Worm (Caenorhabditis elegans) whole organism, midembryonic: ENCODE results near the gene C30E1.4.

Experiments
- T22C8.4 ChIP-seq: fragments of 200-800 bp; sonication (Bioruptor generic); IDR thresholded peaks from 2 replicates; pipeline ENCODE4 v1.3.6; 2022; ENCODE audit warnings: missing genetic modification characterization, missing compliant biosample characterization
- cog-1 ChIP-seq: sonication (generic microtip); optimal IDR thresholded peaks from 2 replicates; lab custom pipeline; 2016; ENCODE audit warnings: missing genetic modification characterization, missing compliant biosample characterization
- flt-1 ChIP-seq: fragments of 200-800 bp; sonication (Bioruptor generic); IDR thresholded peaks from 2 replicates; pipeline ENCODE4 v1.3.6; 2022; ENCODE audit warnings: missing genetic modification characterization, missing compliant biosample characterization
- klf-2 ChIP-seq: fragments of 200-800 bp; sonication (Bioruptor generic); conservative IDR thresholded peaks from 2 replicates; pipeline ENCODE4 v1.3.6; 2022; ENCODE audit warnings: missing genetic modification reagents, missing genetic modification characterization, missing compliant biosample characterization
- med-1 ChIP-seq: sonication (generic microtip); optimal IDR thresholded peaks from 2 replicates; lab custom pipeline; 2017; ENCODE audit warnings: missing genetic modification characterization, mild to moderate bottlenecking, missing compliant biosample characterization, antibody characterized with exemption, missing genetic modification reagents; ENCODE audit not compliant: insufficient read depth
- ref-1 ChIP-seq: fragments of 200-800 bp; sonication (Bioruptor generic); conservative IDR thresholded peaks from 2 replicates; pipeline ENCODE4 v1.3.6; 2022; ENCODE audit warnings: missing genetic modification reagents, missing genetic modification characterization, missing compliant biosample characterization
- tab-1 ChIP-seq: fragments of 200-800 bp; sonication (Bioruptor generic); IDR thresholded peaks from 2 replicates; pipeline ENCODE4 v1.3.6; 2022; ENCODE audit warnings: missing genetic modification characterization, missing compliant biosample characterization
- ztf-23 ChIP-seq: fragments of 200-800 bp; sonication (Bioruptor generic); IDR thresholded peaks from 2 replicates; pipeline ENCODE4 v1.3.6; 2022; ENCODE audit warnings: missing genetic modification reagents, missing genetic modification characterization, missing compliant biosample characterization
- ztf-29 ChIP-seq: fragments of 200-800 bp; sonication (Bioruptor generic); IDR thresholded peaks from 2 replicates; pipeline ENCODE4 v1.3.6; 2022; ENCODE audit warnings: missing genetic modification reagents, missing genetic modification characterization, missing compliant biosample characterization

C30E1.4 gene

DNA sequence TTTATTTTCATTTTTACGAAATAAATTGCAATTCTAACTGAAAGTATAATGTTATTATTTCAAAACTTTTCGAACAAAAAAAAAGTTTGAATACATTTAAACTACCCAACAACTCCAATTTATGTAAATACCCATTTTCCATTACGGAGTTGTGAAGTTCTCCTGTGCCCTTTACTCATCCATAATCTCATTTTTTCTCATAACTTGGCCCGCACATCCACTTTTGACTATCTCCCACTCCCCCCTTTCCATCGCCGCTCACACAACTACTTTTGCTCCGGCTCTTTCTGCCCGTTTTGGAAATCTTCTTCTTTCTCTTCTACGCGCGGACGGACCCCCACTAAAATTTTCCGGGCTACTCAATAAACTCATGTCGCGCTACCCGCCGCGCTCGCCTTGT, 38.9 kb downstream of the C30E1.4 start:
- TF ChIP-seq ref-1 (GFP tag; lab: Robert Waterston, UW) (no peak), ztf-29 (GFP tag; lab: Robert Waterston, UW) (no peak)

DNA sequence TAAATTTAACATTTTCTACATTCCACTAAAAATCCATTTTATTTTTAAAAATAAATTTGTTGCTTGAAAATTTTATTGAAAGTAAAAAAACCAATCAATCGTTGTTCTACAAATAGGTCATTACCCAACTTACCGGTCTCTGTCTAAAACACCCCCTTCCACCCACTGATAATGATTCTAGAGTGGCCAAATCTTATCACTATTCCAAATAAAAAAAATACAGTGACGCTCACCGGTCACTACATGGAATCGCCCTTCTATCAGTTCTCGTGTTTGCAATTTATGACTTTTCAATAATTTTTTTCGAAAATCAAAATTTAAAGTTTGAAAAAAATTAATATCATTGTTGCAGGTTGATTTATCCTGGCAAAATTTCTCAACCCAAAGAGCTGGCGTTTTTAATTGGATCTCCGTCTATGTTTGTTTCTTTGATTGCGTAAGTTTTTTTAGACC, 39.8 kb downstream of the C30E1.4 start, which contains the start of the genes F52G3.1 and F52G3.7:
TSS of gene F52G3.1 (plus strand) at position 353 of the 453 bp plus-strand sequence.
TSS of gene F52G3.7 (plus strand) at position 403 of the 453 bp plus-strand sequence.
- TF ChIP-seq T22C8.4 (GFP tag; lab: Robert Waterston, UW) (no peak), tab-1 (no peak), ref-1 (GFP tag; lab: Robert Waterston, UW) (no peak), flt-1 (no peak), klf-2 (GFP tag; lab: Robert Waterston, UW) (no peak), ztf-29 (GFP tag; lab: Robert Waterston, UW) (no peak)

DNA sequence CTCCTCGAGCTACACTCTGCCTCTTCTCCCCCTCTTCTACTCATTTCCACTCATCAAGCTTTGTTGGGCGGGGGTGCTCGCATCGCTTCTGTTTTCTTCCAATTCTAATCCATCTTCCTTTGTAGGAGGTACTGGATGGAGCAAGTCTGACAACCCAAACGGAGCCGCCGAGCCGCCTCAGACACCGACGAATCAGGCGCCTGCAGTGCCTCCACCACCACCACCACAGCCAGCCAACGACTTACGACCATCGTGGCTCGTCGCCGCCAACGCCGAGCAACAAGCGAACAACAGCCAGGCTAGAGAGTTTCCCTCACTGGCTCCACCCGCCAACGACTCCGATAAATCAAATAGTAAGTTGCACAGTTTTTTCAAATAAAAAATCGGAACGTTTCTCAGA, 42.2 kb downstream of the C30E1.4 start:
- TF ChIP-seq flt-1 (no peak), cog-1 (no peak), klf-2 (GFP tag; lab: Robert Waterston, UW) (no peak), tab-1 (no peak), ztf-23 (0 out of 2 replicates have a peak, but pooled peaks have one; percentile 16), ref-1 (GFP tag; lab: Robert Waterston, UW) (no peak)

DNA sequence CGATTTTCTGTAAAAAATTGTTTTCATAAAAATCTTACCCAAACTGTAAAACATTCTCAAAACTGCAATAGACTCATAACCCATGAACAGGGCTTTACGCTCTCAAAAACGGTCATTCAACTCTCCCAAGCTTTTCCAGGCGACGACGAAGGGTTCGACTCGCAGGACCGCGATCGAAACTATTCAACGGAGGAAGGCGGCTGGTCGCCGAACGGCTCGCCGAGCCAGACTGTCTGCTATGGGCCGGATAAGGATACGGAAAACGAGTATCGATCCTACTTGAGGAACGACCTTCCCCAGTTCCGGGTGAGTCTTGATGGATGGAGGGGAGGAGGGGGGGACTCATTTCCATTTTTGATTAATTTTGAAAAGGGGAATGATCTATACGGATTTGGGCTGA, 44.1 kb downstream of the C30E1.4 start:
- TF ChIP-seq flt-1 (no peak), med-1 (no peak), klf-2 (GFP tag; lab: Robert Waterston, UW) (no peak), T22C8.4 (GFP tag; lab: Robert Waterston, UW) (no peak), tab-1 (no peak), ref-1 (GFP tag; lab: Robert Waterston, UW) (no peak)

DNA sequence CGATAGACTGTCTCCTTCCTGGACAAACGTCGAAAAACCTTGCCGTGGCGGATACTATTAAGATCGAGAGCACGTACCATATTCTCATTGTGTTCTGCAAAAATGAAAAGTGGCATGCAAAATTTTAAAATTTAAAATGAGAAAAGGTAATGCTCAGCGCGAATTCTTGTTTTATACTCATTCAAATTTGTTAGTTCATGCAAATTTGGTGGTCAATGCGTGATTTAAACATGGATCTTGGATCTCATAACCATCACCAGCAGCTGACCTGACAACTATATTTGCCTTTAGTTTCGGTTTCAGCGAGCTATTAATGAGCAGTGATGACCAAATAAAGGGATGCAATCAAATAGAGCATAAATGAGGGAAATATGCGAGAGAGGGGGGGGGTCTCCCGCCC, 52.3 kb downstream of the C30E1.4 start, which contains the start of gene F52G3.5:
TSS of gene F52G3.5 (minus strand) at position 101 of the 400 bp plus-strand sequence.
- TF ChIP-seq klf-2 (GFP tag; lab: Robert Waterston, UW) (no peak), T22C8.4 (GFP tag; lab: Robert Waterston, UW) (no peak), flt-1 (no peak), cog-1 (no peak), ref-1 (GFP tag; lab: Robert Waterston, UW) (no peak), tab-1 (no peak), ztf-29 (GFP tag; lab: Robert Waterston, UW) (no peak)
